Worm (Caenorhabditis elegans) whole organism, L1 larva: Measurements from ENCODE around the gene W03C9.6.
A peak's percentile ranks its signal among the peaks of the same experiment; 100 is the strongest.

Experiments
- alr-1 ChIP-seq: fragments of 200-800 bp; sonication (Bioruptor generic); optimal IDR thresholded peaks from 2 replicates; lab custom pipeline; 2018; ENCODE audit warnings: borderline replicate concordance, mild to moderate bottlenecking, missing genetic modification characterization, missing compliant biosample characterization
- aly-2 ChIP-seq: fragments of 150-350 bp; optimal IDR thresholded peaks from 2 replicates; lab custom pipeline; 2014; ENCODE audit warnings: missing biosample characterization, missing genetic modification characterization
- ama-1 ChIP-seq: fragments of 150-350 bp; optimal IDR thresholded peaks from 2 replicates; lab custom pipeline; 2014
- ceh-82 ChIP-seq, 3 experiments: fragments of 150-350 bp in 1 of 3; sonication (generic microtip) in 2 of 3; optimal IDR thresholded peaks; 2 replicates each; lab custom pipeline; 2014 to 2017; ENCODE audit warnings: missing biosample characterization in 3 of 3, missing genetic modification characterization in 3 of 3
- dpl-1 ChIP-seq, 3 experiments: fragments of 150-350 bp in 2 of 3; sonication (generic microtip) in 1 of 3; optimal IDR thresholded peaks; 2 replicates each; lab custom pipeline; 2014 to 2017; ENCODE audit warnings: missing biosample characterization in 3 of 3, missing genetic modification characterization in 3 of 3, missing genetic modification reagents in 3 of 3
- dsc-1 ChIP-seq: sonication (generic microtip); optimal IDR thresholded peaks from 2 replicates; lab custom pipeline; 2016; ENCODE audit warnings: mild to moderate bottlenecking, missing genetic modification characterization, missing compliant biosample characterization
- efl-1 ChIP-seq, 4 experiments: fragments of 150-350 bp; optimal IDR thresholded peaks in 3 of 4; peaks in 1 of 4; 1 replicate in 1 of 4; 2 replicates in 3 of 4; lab custom pipeline; 2014; ENCODE audit warnings: missing biosample characterization in 2 of 4, missing genetic modification characterization in 2 of 4, missing genetic modification reagents in 2 of 4
- egl-13 ChIP-seq: sonication (generic microtip); optimal IDR thresholded peaks from 2 replicates; lab custom pipeline; 2016; ENCODE audit warnings: missing genotype, missing genetic modification reagents, missing genetic modification characterization, missing compliant biosample characterization
- egl-27 ChIP-seq, 2 experiments: fragments of 150-350 bp in 1 of 2; sonication (generic microtip); optimal IDR thresholded peaks; 3 replicates each; lab custom pipeline; 2017 to 2018; ENCODE audit warnings: missing biosample characterization in 2 of 2, missing genetic modification characterization in 2 of 2, missing genetic modification reagents in 2 of 2
- elt-3 ChIP-seq, 6 experiments: fragments of 150-350 bp in 1 of 6; sonication (generic microtip); optimal IDR thresholded peaks; 2 replicates each; lab custom pipeline; 2017 to 2018; ENCODE audit warnings: missing biosample characterization in 6 of 6, missing genetic modification characterization in 6 of 6, inconsistent platforms in 1 of 6
- ets-5 ChIP-seq: fragments of 200-800 bp; sonication (Bioruptor generic); IDR thresholded peaks from 2 replicates; pipeline ENCODE4 v1.3.6; 2022; ENCODE audit warnings: missing genetic modification characterization, missing compliant biosample characterization
- fkh-4 ChIP-seq: sonication (generic microtip); optimal IDR thresholded peaks from 2 replicates; lab custom pipeline; 2016; ENCODE audit warnings: missing compliant biosample characterization, missing genetic modification characterization, borderline replicate concordance
- fos-1 ChIP-seq: fragments of 150-350 bp; optimal IDR thresholded peaks from 2 replicates; lab custom pipeline; 2014; ENCODE audit warnings: missing biosample characterization, missing genetic modification characterization
- grh-1 ChIP-seq: fragments of 200-800 bp; sonication (Bioruptor generic); IDR thresholded peaks from 2 replicates; pipeline ENCODE4 v1.3.6; 2022; ENCODE audit warnings: missing genetic modification reagents, missing genetic modification characterization, missing compliant biosample characterization
- hlh-17 ChIP-seq: fragments of 200-800 bp; sonication (Bioruptor generic); optimal IDR thresholded peaks from 2 replicates; lab custom pipeline; 2018; ENCODE audit warnings: missing genetic modification characterization, mild to moderate bottlenecking, missing compliant biosample characterization, moderate library complexity, borderline replicate concordance
- hpl-2 ChIP-seq: fragments of 150-350 bp; optimal IDR thresholded peaks from 2 replicates; lab custom pipeline; 2014; ENCODE audit warnings: missing biosample characterization, missing genetic modification reagents, missing genetic modification characterization
- irx-1 ChIP-seq: sonication (generic microtip); optimal IDR thresholded peaks from 2 replicates; lab custom pipeline; 2016; ENCODE audit warnings: missing genetic modification characterization, missing compliant biosample characterization
- isw-1 ChIP-seq: fragments of 200-800 bp; sonication (Bioruptor generic); IDR thresholded peaks from 2 replicates; pipeline ENCODE4 v1.3.6; 2022; ENCODE audit warnings: missing genetic modification characterization, missing compliant biosample characterization
- lin-14 ChIP-seq: fragments of 200-800 bp; sonication (Bioruptor generic); optimal IDR thresholded peaks from 2 replicates; lab custom pipeline; 2018; ENCODE audit warnings: mild to moderate bottlenecking, missing genetic modification characterization, moderate library complexity, missing compliant biosample characterization
- lin-15B ChIP-seq: fragments of 150-350 bp; sonication (generic microtip); optimal IDR thresholded peaks from 3 replicates; lab custom pipeline; 2014; ENCODE audit warnings: missing biosample characterization, missing genetic modification characterization
- lsy-2 ChIP-seq, 2 experiments: fragments of 150-350 bp; optimal IDR thresholded peaks; 2 replicates each; lab custom pipeline; 2014; ENCODE audit warnings: missing biosample characterization in 2 of 2, missing genetic modification characterization in 2 of 2
- mep-1 ChIP-seq: fragments of 150-350 bp; optimal IDR thresholded peaks from 2 replicates; lab custom pipeline; 2014; ENCODE audit warnings: missing biosample characterization, missing genetic modification characterization
- nhr-12 ChIP-seq: sonication (generic microtip); optimal IDR thresholded peaks from 2 replicates; lab custom pipeline; 2017; ENCODE audit warnings: missing biosample characterization, missing genetic modification characterization
- nhr-28 ChIP-seq: fragments of 150-350 bp; optimal IDR thresholded peaks from 2 replicates; lab custom pipeline; 2014; ENCODE audit warnings: missing biosample characterization, missing genetic modification characterization
- nhr-76 ChIP-seq: sonication (generic microtip); optimal IDR thresholded peaks from 2 replicates; lab custom pipeline; 2017; ENCODE audit warnings: missing biosample characterization, missing genetic modification characterization
- nhr-77 ChIP-seq: fragments of 150-350 bp; optimal IDR thresholded peaks from 2 replicates; lab custom pipeline; 2014; ENCODE audit warnings: missing biosample characterization, missing genetic modification characterization
- nhr-85 ChIP-seq: sonication (generic microtip); peaks from one replicate; lab custom pipeline; 2016; ENCODE audit warnings: missing genetic modification characterization, inconsistent platforms, missing compliant biosample characterization
- nhr-90 ChIP-seq: sonication (generic microtip); optimal IDR thresholded peaks from 2 replicates; lab custom pipeline; 2016; ENCODE audit warnings: mild to moderate bottlenecking, missing genetic modification characterization, missing compliant biosample characterization; ENCODE audit not compliant: poor library complexity
- sox-4 ChIP-seq: sonication (generic microtip); optimal IDR thresholded peaks from 2 replicates; lab custom pipeline; 2016; ENCODE audit warnings: missing genetic modification characterization, missing compliant biosample characterization
- sptf-1 ChIP-seq: fragments of 150-350 bp; optimal IDR thresholded peaks from 2 replicates; lab custom pipeline; 2014; ENCODE audit warnings: missing biosample characterization, missing genetic modification characterization
- swsn-7 ChIP-seq: sonication (generic microtip); optimal IDR thresholded peaks from 2 replicates; lab custom pipeline; 2016; ENCODE audit warnings: missing genetic modification characterization, missing compliant biosample characterization
- zag-1 ChIP-seq: fragments of 150-350 bp; optimal IDR thresholded peaks from 2 replicates; lab custom pipeline; 2014; ENCODE audit warnings: missing biosample characterization, missing genetic modification characterization
- ztf-4 ChIP-seq: fragments of 150-350 bp; optimal IDR thresholded peaks from 2 replicates; lab custom pipeline; 2014; ENCODE audit warnings: missing biosample characterization, missing genetic modification characterization

Gene W03C9.6

DNA sequence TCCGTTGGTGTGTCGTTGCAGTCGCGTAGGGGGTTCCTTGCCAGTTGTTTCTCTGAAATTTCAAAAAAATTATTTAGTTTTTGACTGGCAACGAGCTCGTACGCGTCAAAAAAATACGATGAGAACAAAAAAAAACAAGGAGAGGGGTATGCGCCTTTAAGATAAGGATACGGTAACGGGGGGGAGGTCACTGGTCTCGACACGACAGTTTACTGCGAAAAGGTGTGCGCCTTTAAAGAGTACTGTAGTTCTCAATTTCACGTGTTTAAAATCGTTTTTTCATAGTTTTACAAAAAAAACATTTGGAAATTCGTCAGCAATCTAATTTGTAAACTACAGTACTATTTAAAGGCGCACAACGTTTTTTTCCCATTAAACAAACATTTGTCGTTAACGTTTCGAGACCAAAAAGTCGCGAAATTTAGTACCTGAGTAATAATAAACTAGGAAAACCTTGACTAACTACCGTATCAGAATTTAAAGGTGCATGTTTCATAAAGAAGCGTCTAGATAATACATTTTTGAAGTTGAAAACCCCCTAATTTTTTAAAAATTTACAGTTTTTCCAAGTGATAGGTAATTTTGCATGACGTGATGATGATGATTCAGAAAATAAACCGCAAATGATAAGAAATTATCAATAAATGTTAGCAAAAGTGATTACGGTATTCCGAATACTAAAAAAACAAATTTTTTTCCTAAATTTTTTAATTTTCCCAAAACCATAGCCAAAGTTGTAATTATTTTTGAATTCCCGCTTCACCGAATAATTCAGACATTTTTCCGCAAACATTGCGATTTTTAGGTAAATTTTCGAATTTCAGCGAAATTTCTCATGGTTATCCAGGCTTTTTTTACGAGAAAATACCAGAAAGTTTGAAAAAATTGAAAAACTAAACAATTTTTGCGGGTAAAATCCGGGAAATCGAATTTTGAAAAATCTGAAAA lies 20.0 kb downstream of the W03C9.6 start (continued):
- TF ChIP-seq egl-27 (tag; optimal IDR thresholded peaks at IDR 0.05; lab: Kevin White, UChicago) (no peak), lsy-2 (tag; optimal IDR thresholded peaks at IDR 0.05; lab: Kevin White, UChicago) (peak; percentile 41 to 59), nhr-90 (tag; lab: Kevin White, UChicago) (peak; percentile 24), ceh-82 (tag; optimal IDR thresholded peaks at IDR 0.05; lab: Kevin White, UChicago) (no peak), sptf-1 (no peak), hlh-17 (GFP tag; lab: Kevin White, UChicago) (peak; percentile 80), dpl-1 (GFP tag; optimal IDR thresholded peaks at IDR 0.05; lab: Kevin White, UChicago) (peak in 2 of 3 experiments; percentile 1 to 30), ztf-4 (tag; lab: Kevin White, UChicago) (peak; percentile 67), nhr-12 (peak; percentile 24), lin-14 (GFP tag; lab: Kevin White, UChicago) (no peak), efl-1 (optimal IDR thresholded peaks at IDR 0.05; lab: Kevin White, UChicago) (peak; percentile 15 to 23), efl-1 (GFP tag; optimal IDR thresholded peaks at IDR 0.05 in 1 of 2; lab: Kevin White, UChicago) (peak in 1 of 2 experiments; percentile 93), fkh-4 (no peak)
- TF ChIP-seq, all 84 proteins: peak for 32

DNA sequence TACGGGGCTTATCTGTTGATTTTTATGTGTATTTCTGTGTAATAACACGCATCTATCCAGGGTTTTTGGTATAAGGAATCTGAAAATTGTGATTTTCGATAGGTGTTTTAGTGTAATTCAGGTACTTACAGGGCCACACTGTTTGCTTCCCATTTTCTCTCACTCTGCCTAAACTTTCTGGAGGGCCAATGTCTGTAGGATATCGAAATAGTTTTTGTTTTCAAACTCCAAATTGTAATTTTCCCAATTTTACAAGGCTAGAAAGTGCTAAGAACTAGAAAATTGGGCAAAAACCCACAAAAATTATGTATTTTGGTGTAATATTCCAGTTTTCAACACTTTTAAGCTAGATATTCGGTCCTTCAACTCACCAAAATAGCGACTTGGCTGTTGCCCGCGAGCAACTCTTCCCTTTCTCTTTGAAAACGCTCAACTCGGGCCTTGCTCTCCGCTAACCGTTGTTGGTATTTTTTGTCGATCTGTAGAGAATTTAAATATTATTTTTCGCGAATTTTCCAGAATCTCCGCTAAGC lies 22.5 kb downstream of the W03C9.6 start:
- TF ChIP-seq lin-15B (tag; lab: Kevin White, UChicago) (no peak), elt-3 (tag; optimal IDR thresholded peaks at IDR 0.05; lab: Kevin White, UChicago) (no peak), swsn-7 (tag; lab: Kevin White, UChicago) (no peak), nhr-76 (tag; lab: Kevin White, UChicago) (no peak), hpl-2 (GFP tag; lab: Kevin White, UChicago) (no peak), ets-5 (GFP tag; lab: Robert Waterston, UW) (no peak), grh-1 (GFP tag; lab: Robert Waterston, UW) (no peak), ama-1 (lab: Kevin White, UChicago) (peak; percentile 53), ceh-82 (tag; optimal IDR thresholded peaks at IDR 0.05; lab: Kevin White, UChicago) (peak in 1 of 3 experiments; percentile 7)

DNA sequence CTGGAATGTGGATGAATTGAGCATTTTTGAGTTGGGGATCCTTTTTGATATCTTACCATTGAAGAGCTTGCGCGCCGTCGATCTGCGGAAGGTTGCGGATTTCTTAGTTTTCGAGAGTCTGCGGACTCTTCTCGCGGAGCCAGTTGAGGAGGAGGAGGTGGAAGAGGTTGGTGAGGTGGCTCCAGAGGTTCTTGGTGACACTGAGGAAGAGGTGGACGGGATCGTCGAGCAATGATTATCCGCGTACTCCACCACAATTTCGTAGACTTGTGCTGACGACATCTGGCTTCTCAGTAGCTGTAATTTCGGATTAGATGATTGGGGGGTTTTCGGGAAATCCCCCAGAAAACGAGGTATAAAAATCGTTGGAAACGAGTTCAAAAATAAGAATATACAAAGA lies 23.1 kb downstream of the W03C9.6 start, which contains the start of gene Y17G7B.21:
Gene Y17G7B.21 (minus strand): TSS at position 299 of the 400 bp plus-strand sequence.
- no peak for TF ChIP-seq mep-1 (tag; lab: Kevin White, UChicago)
- no peak for TF ChIP-seq dpl-1 (GFP tag; optimal IDR thresholded peaks at IDR 0.05; lab: Kevin White, UChicago)
- TF ChIP-seq egl-27 (tag; optimal IDR thresholded peaks at IDR 0.05; lab: Kevin White, UChicago), result no peak
- no peak for TF ChIP-seq zag-1 (tag; lab: Kevin White, UChicago)
- TF ChIP-seq nhr-77 (tag; lab: Kevin White, UChicago), result peak; percentile 6
- no peak for TF ChIP-seq nhr-76 (tag; lab: Kevin White, UChicago)
- 0 out of 2 replicates have a peak, but pooled peaks have one; percentile 21 for TF ChIP-seq grh-1 (GFP tag; lab: Robert Waterston, UW)
- no peak for TF ChIP-seq isw-1 (GFP tag; lab: Robert Waterston, UW)
- no peak for TF ChIP-seq efl-1 (optimal IDR thresholded peaks at IDR 0.05; lab: Kevin White, UChicago)
- peak in 1 of 2 experiments; percentile 91 for TF ChIP-seq efl-1 (GFP tag; optimal IDR thresholded peaks at IDR 0.05 in 1 of 2; lab: Kevin White, UChicago)
- no peak for TF ChIP-seq nhr-28 (tag; lab: Kevin White, UChicago)
- peak; percentile 1 for TF ChIP-seq egl-13 (tag; lab: Kevin White, UChicago)
- TF ChIP-seq sox-4, result no peak
- TF ChIP-seq irx-1 (tag; lab: Kevin White, UChicago), result no peak
- TF ChIP-seq nhr-85, result peak; percentile 82
- TF ChIP-seq hlh-17 (GFP tag; lab: Kevin White, UChicago), result peak; percentile 72

DNA sequence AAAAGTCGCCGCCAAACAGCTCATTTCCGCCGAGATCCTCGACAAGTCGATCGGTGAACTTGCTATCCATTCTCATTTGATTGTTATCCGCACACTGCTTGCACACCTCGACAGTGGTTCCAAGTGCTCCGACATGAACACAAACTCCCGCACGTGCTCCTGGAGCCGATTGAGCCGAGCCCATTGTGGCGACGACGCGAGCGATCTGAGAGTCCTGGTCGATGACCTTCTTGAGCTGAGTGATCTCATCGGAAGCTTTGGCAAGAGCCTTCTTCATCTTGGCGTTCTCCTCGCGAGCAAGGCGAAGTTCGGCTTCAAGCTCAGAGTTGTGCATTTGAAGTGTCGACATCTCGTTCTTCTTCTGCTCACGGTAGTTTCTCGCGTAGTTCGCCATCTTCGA lies 24.2 kb downstream of the W03C9.6 start:
- TF ChIP-seq ceh-82 (tag; optimal IDR thresholded peaks at IDR 0.05; lab: Kevin White, UChicago), result no peak
- no peak for TF ChIP-seq efl-1 (optimal IDR thresholded peaks at IDR 0.05; lab: Kevin White, UChicago)
- peak in 1 of 2 experiments; percentile 9 for TF ChIP-seq efl-1 (GFP tag; optimal IDR thresholded peaks at IDR 0.05 in 1 of 2; lab: Kevin White, UChicago)
- no peak for TF ChIP-seq aly-2
- no peak for TF ChIP-seq alr-1 (tag; lab: Kevin White, UChicago)
- TF ChIP-seq fos-1 (tag; lab: Kevin White, UChicago), result no peak
- TF ChIP-seq dsc-1 (tag; lab: Kevin White, UChicago), result no peak
